Worm (Caenorhabditis elegans) whole organism, early embryonic: ENCODE measurements around the gene sri-4.

Experiments used
- B0310.2 ChIP-seq: sonication (generic microtip); optimal IDR thresholded peaks from 2 replicates; lab custom pipeline; 2016; ENCODE audit warnings: mild to moderate bottlenecking, missing genetic modification characterization, missing compliant biosample characterization
- F13C5.2 ChIP-seq: sonication (generic microtip); optimal IDR thresholded peaks from 2 replicates; lab custom pipeline; 2017; ENCODE audit warnings: mild to moderate bottlenecking, missing genetic modification characterization, inconsistent platforms, missing compliant biosample characterization
- aly-1 ChIP-seq: sonication (generic microtip); optimal IDR thresholded peaks from 2 replicates; lab custom pipeline; 2016; ENCODE audit warnings: missing genetic modification characterization, missing compliant biosample characterization
- ama-1 ChIP-seq: fragments of 150-350 bp; optimal IDR thresholded peaks from 2 replicates; lab custom pipeline; 2014
- ceh-13 ChIP-seq: fragments of 200-800 bp; sonication (Bioruptor generic); optimal IDR thresholded peaks from 2 replicates; lab custom pipeline; 2018; ENCODE audit warnings: mild to moderate bottlenecking, missing genetic modification characterization, missing compliant biosample characterization
- ceh-36 ChIP-seq: sonication (generic microtip); optimal IDR thresholded peaks from 2 replicates; lab custom pipeline; 2016; ENCODE audit warnings: missing genetic modification characterization, inconsistent platforms, missing compliant biosample characterization
- ets-7 ChIP-seq: sonication (generic microtip); optimal IDR thresholded peaks from 2 replicates; lab custom pipeline; 2016; ENCODE audit warnings: missing genotype, missing genetic modification characterization, missing compliant biosample characterization
- flt-1 ChIP-seq: fragments of 200-800 bp; sonication (Bioruptor generic); IDR thresholded peaks from 2 replicates; pipeline ENCODE4 v1.3.6; 2022; ENCODE audit warnings: missing genetic modification characterization, missing compliant biosample characterization
- hmbx-1 ChIP-seq: sonication (generic microtip); optimal IDR thresholded peaks from 2 replicates; lab custom pipeline; 2016; ENCODE audit warnings: mild to moderate bottlenecking, missing genetic modification characterization, missing compliant biosample characterization
- hmg-4 ChIP-seq: fragments of 200-800 bp; sonication (Bioruptor generic); optimal IDR thresholded peaks from 2 replicates; lab custom pipeline; 2018; ENCODE audit warnings: mild to moderate bottlenecking, missing genetic modification characterization, missing compliant biosample characterization
- hnd-1 ChIP-seq: sonication (generic microtip); optimal IDR thresholded peaks from 2 replicates; lab custom pipeline; 2016; ENCODE audit warnings: missing genetic modification characterization, missing compliant biosample characterization
- pes-1 ChIP-seq: fragments of 200-800 bp; sonication (Bioruptor generic); IDR thresholded peaks from 2 replicates; pipeline ENCODE4 v1.3.6; 2022; ENCODE audit warnings: missing genetic modification reagents, missing genetic modification characterization, missing compliant biosample characterization
- scrt-1 ChIP-seq: fragments of 200-800 bp; sonication (Bioruptor generic); IDR thresholded peaks from 2 replicates; pipeline ENCODE4 v1.3.6; 2022; ENCODE audit warnings: missing genetic modification characterization, missing compliant biosample characterization
- sea-1 ChIP-seq: fragments of 200-800 bp; sonication (Bioruptor generic); conservative IDR thresholded peaks from 2 replicates; pipeline ENCODE4 v1.3.6; 2022; ENCODE audit warnings: missing genetic modification characterization, missing compliant biosample characterization
- tbx-11 ChIP-seq: fragments of 200-800 bp; sonication (Bioruptor generic); IDR thresholded peaks from 2 replicates; pipeline ENCODE4 v1.3.6; 2022; ENCODE audit warnings: missing genetic modification characterization, missing compliant biosample characterization
- tbx-37 ChIP-seq: fragments of 200-800 bp; sonication (Bioruptor generic); conservative IDR thresholded peaks from 2 replicates; pipeline ENCODE4 v1.3.6; 2022; ENCODE audit warnings: missing genetic modification reagents, missing genetic modification characterization, missing compliant biosample characterization
- tra-4 ChIP-seq: sonication (generic microtip); optimal IDR thresholded peaks from 2 replicates; lab custom pipeline; 2017; ENCODE audit warnings: missing genetic modification characterization, missing compliant biosample characterization

sri-4 gene

ce11 chrV:719731-720130, 28.4 kb upstream of the sri-4 start, which contains the start of gene srbc-40:
TSS of gene srbc-40 (minus strand) at chrV:719831.
- TF ChIP-seq aly-1 (tag; lab: Kevin White, UChicago) (no peak), F13C5.2 (tag; lab: Kevin White, UChicago) (no peak), hnd-1 (tag; lab: Kevin White, UChicago) (no peak), ets-7 (no peak), tbx-37 (GFP tag; lab: Robert Waterston, UW) (no peak), flt-1 (no peak), tra-4 (tag; lab: Kevin White, UChicago) (no peak), ceh-36 (tag; lab: Kevin White, UChicago) (no peak), ceh-13 (GFP tag; lab: Kevin White, UChicago) (no peak)

- TF ChIP-seq ceh-36 (tag; lab: Kevin White, UChicago) (no peak), hmbx-1 (no peak), flt-1 (no peak), aly-1 (tag; lab: Kevin White, UChicago) (no peak), ama-1 (lab: Kevin White, UChicago) (no peak), tra-4 (tag; lab: Kevin White, UChicago) (no peak), hnd-1 (tag; lab: Kevin White, UChicago) (no peak), hmg-4 (GFP tag; lab: Kevin White, UChicago) (no peak), scrt-1 (GFP tag; lab: Robert Waterston, UW) (no peak), B0310.2 (tag; lab: Kevin White, UChicago) (no peak), ets-7 (no peak), tbx-37 (GFP tag; lab: Robert Waterston, UW) (no peak), F13C5.2 (tag; lab: Kevin White, UChicago) (no peak), ceh-13 (GFP tag; lab: Kevin White, UChicago) (no peak), pes-1 (GFP tag; lab: Robert Waterston, UW) (no peak), tbx-11 (GFP tag; lab: Robert Waterston, UW) (no peak), sea-1 (GFP tag; lab: Robert Waterston, UW) (no peak)
Observed at ce11 chrV:722889-723288, 25.3 kb upstream of the sri-4 start.

- TF ChIP-seq tbx-11 (GFP tag; lab: Robert Waterston, UW) (no peak), hmbx-1 (no peak), ama-1 (lab: Kevin White, UChicago) (no peak), ceh-13 (GFP tag; lab: Kevin White, UChicago) (no peak), hnd-1 (tag; lab: Kevin White, UChicago) (no peak), B0310.2 (tag; lab: Kevin White, UChicago) (no peak), pes-1 (GFP tag; lab: Robert Waterston, UW) (no peak), F13C5.2 (tag; lab: Kevin White, UChicago) (no peak), ceh-36 (tag; lab: Kevin White, UChicago) (no peak), flt-1 (no peak), scrt-1 (GFP tag; lab: Robert Waterston, UW) (no peak), sea-1 (GFP tag; lab: Robert Waterston, UW) (no peak), hmg-4 (GFP tag; lab: Kevin White, UChicago) (no peak), tbx-37 (GFP tag; lab: Robert Waterston, UW) (no peak), tra-4 (tag; lab: Kevin White, UChicago) (no peak), ets-7 (no peak), aly-1 (tag; lab: Kevin White, UChicago) (no peak)
Observed at ce11 chrV:723895-724352, 24.2 kb upstream of the sri-4 start, which contains the start of gene fbxb-72. TSS of gene fbxb-72 (minus strand) at chrV:723952.

ce11 chrV:724470-724890, 23.7 kb upstream of the sri-4 start:
- TF ChIP-seq ama-1 (lab: Kevin White, UChicago) (no peak), B0310.2 (tag; lab: Kevin White, UChicago) (no peak), tra-4 (tag; lab: Kevin White, UChicago) (no peak), flt-1 (no peak), sea-1 (GFP tag; lab: Robert Waterston, UW) (no peak), tbx-37 (GFP tag; lab: Robert Waterston, UW) (no peak), ets-7 (no peak), hmg-4 (GFP tag; lab: Kevin White, UChicago) (no peak)

ce11 chrV:724946-725806, 23.0 kb upstream of the sri-4 start:
- TF ChIP-seq scrt-1 (GFP tag; lab: Robert Waterston, UW) (no peak), hmg-4 (GFP tag; lab: Kevin White, UChicago) (no peak), F13C5.2 (tag; lab: Kevin White, UChicago) (no peak), tra-4 (tag; lab: Kevin White, UChicago) (no peak), aly-1 (tag; lab: Kevin White, UChicago) (no peak), flt-1 (no peak), hmbx-1 (no peak), B0310.2 (tag; lab: Kevin White, UChicago) (no peak), sea-1 (GFP tag; lab: Robert Waterston, UW) (no peak), pes-1 (GFP tag; lab: Robert Waterston, UW) (no peak), ceh-36 (tag; lab: Kevin White, UChicago) (no peak), tbx-11 (GFP tag; lab: Robert Waterston, UW) (no peak), tbx-37 (GFP tag; lab: Robert Waterston, UW) (no peak), hnd-1 (tag; lab: Kevin White, UChicago) (no peak), ceh-13 (GFP tag; lab: Kevin White, UChicago) (no peak), ama-1 (lab: Kevin White, UChicago) (no peak), ets-7 (no peak)

ce11 chrV:725807-726572, 22.2 kb upstream of the sri-4 start:
- no peak for TF ChIP-seq ama-1 (lab: Kevin White, UChicago)
- peak; percentile 12 for TF ChIP-seq aly-1 (tag; lab: Kevin White, UChicago)
- TF ChIP-seq hmg-4 (GFP tag; lab: Kevin White, UChicago) = no peak
- TF ChIP-seq B0310.2 (tag; lab: Kevin White, UChicago) = no peak
